Fruit fly (Drosophila melanogaster) whole organism, embryonic: ENCODE measurements around the gene Nca.

Experiments
- Antp ChIP-seq: fragments of 200-800 bp; sonication (Bioruptor generic); optimal IDR thresholded peaks from 3 replicates; lab custom pipeline; 2016; ENCODE audit warnings: missing biosample characterization, missing genetic modification characterization
- Atf-2 ChIP-seq: fragments of 200-800 bp; sonication (Bioruptor generic); optimal IDR thresholded peaks from 2 replicates; lab custom pipeline; 2016; ENCODE audit warnings: missing biosample characterization, missing genetic modification characterization
- BEAF-32 ChIP-seq: fragments of 200-800 bp; sonication (Bioruptor generic); optimal IDR thresholded peaks from 3 replicates; lab custom pipeline; 2017; ENCODE audit warnings: missing biosample characterization, missing genetic modification characterization, mild to moderate bottlenecking, moderate library complexity, missing genetic modification reagents
- CG10147 ChIP-seq: fragments of 200-800 bp; sonication (Bioruptor generic); optimal IDR thresholded peaks from 2 replicates; lab custom pipeline; 2019; ENCODE audit warnings: missing biosample characterization, mild to moderate bottlenecking, missing genetic modification characterization, moderate library complexity
- CG10267 ChIP-seq: fragments of 200-800 bp; sonication (Bioruptor generic); optimal IDR thresholded peaks from 2 replicates; lab custom pipeline; 2018; ENCODE audit warnings: missing biosample characterization, mild to moderate bottlenecking, missing genetic modification characterization, moderate library complexity
- CG10431 ChIP-seq: fragments of 200-800 bp; sonication (Bioruptor generic); optimal IDR thresholded peaks from 3 replicates; lab custom pipeline; 2018; ENCODE audit warnings: missing biosample characterization, mild to moderate bottlenecking, missing genetic modification characterization
- CG11695 ChIP-seq: fragments of 200-800 bp; sonication (Bioruptor generic); IDR thresholded peaks from 3 replicates; pipeline ENCODE4 v1.3.6; 2022; ENCODE audit warnings: missing biosample characterization, missing genetic modification characterization
- CG12219 ChIP-seq: fragments of 200-800 bp; sonication (Bioruptor generic); optimal IDR thresholded peaks from 3 replicates; lab custom pipeline; 2018; ENCODE audit warnings: missing biosample characterization, mild to moderate bottlenecking, missing genetic modification characterization
- CG16815 ChIP-seq: fragments of 200-800 bp; sonication (Bioruptor generic); optimal IDR thresholded peaks from 3 replicates; lab custom pipeline; 2017; ENCODE audit warnings: missing biosample characterization, mild to moderate bottlenecking, missing genetic modification characterization
- CG17829 ChIP-seq: fragments of 200-800 bp; optimal IDR thresholded peaks from 2 replicates; lab custom pipeline; 2019; ENCODE audit warnings: missing biosample characterization, mild to moderate bottlenecking, missing genetic modification characterization, moderate library complexity
- CG17912 ChIP-seq: fragments of 200-800 bp; sonication (Bioruptor generic); optimal IDR thresholded peaks from 2 replicates; lab custom pipeline; 2018; ENCODE audit warnings: missing biosample characterization, mild to moderate bottlenecking, missing genetic modification characterization
- CG1832 ChIP-seq: fragments of 200-800 bp; sonication (Bioruptor generic); optimal IDR thresholded peaks from 2 replicates; lab custom pipeline; 2017; ENCODE audit warnings: missing biosample characterization, mild to moderate bottlenecking, missing genetic modification characterization, inconsistent platforms
- CG18476 ChIP-seq: fragments of 200-800 bp; sonication (Bioruptor generic); optimal IDR thresholded peaks from 2 replicates; lab custom pipeline; 2016; ENCODE audit warnings: missing biosample characterization, mild to moderate bottlenecking, missing genetic modification characterization
- CG2199 ChIP-seq: fragments of 200-800 bp; sonication (Bioruptor generic); IDR thresholded peaks from 3 replicates; pipeline ENCODE4 v1.3.6; 2022; ENCODE audit warnings: missing biosample characterization, missing genetic modification characterization
- CG30403 ChIP-seq: fragments of 200-800 bp; sonication (Bioruptor generic); optimal IDR thresholded peaks from 3 replicates; lab custom pipeline; 2016; ENCODE audit warnings: missing biosample characterization, missing genetic modification characterization
- CG34224 ChIP-seq: fragments of 200-800 bp; sonication (Bioruptor generic); IDR thresholded peaks from 3 replicates; pipeline ENCODE4 v1.3.6; 2022; ENCODE audit warnings: missing biosample characterization, missing genetic modification characterization; ENCODE audit not compliant: partially characterized antibody
- CG3726 ChIP-seq: fragments of 200-800 bp; sonication (Bioruptor generic); IDR thresholded peaks from 3 replicates; pipeline ENCODE4, ENCODE4 v1.3.6; 2022; ENCODE audit warnings: missing biosample characterization, missing genetic modification characterization
- CG3995 ChIP-seq: fragments of 200-800 bp; sonication (Bioruptor generic); optimal IDR thresholded peaks from 3 replicates; lab custom pipeline; 2016; ENCODE audit warnings: missing biosample characterization, missing genetic modification characterization
- CG4360 ChIP-seq: fragments of 200-800 bp; sonication (Bioruptor generic); IDR thresholded peaks from 2 replicates; pipeline ENCODE4 v1.3.6; 2022; ENCODE audit warnings: missing biosample characterization, missing genetic modification characterization
- CG5245 ChIP-seq: fragments of 200-800 bp; sonication (Bioruptor generic); optimal IDR thresholded peaks from 3 replicates; lab custom pipeline; 2016; ENCODE audit warnings: missing biosample characterization, missing genetic modification characterization
- CG5953 ChIP-seq: fragments of 200-800 bp; sonication (Bioruptor generic); IDR thresholded peaks from 2 replicates; pipeline ENCODE4 v1.3.6; 2022; ENCODE audit warnings: missing biosample characterization, missing genetic modification characterization
- CG7963 ChIP-seq: fragments of 200-800 bp; sonication (Bioruptor generic); IDR thresholded peaks from 3 replicates; pipeline ENCODE4 v1.3.6; 2022; ENCODE audit warnings: missing biosample characterization, missing genetic modification characterization; ENCODE audit not compliant: partially characterized antibody
- CHES-1-like ChIP-seq: fragments of 200-800 bp; sonication (Bioruptor generic); optimal IDR thresholded peaks from 2 replicates; lab custom pipeline; 2016; ENCODE audit warnings: missing biosample characterization, missing genetic modification characterization
- Doc2 ChIP-seq: fragments of 200-800 bp; sonication (Bioruptor generic); IDR thresholded peaks from 2 replicates; pipeline ENCODE4 v1.3.6; 2022; ENCODE audit warnings: missing biosample characterization, missing genetic modification characterization
- Gug ChIP-seq: fragments of 200-800 bp; sonication (Bioruptor generic); IDR thresholded peaks from 4 replicates; pipeline ENCODE4 v1.3.6; 2022; ENCODE audit warnings: missing biosample characterization, missing genetic modification characterization
- Meics ChIP-seq: fragments of 200-800 bp; sonication (Bioruptor generic); optimal IDR thresholded peaks from 2 replicates; lab custom pipeline; 2017; ENCODE audit warnings: missing biosample characterization, mild to moderate bottlenecking, missing genetic modification characterization
- Mrtf ChIP-seq: fragments of 200-800 bp; sonication (Bioruptor generic); IDR thresholded peaks from 3 replicates; pipeline ENCODE4 v1.3.6; 2022; ENCODE audit warnings: missing biosample characterization, missing genetic modification characterization
- Myb ChIP-seq: fragments of 200-800 bp; sonication (Bioruptor generic); optimal IDR thresholded peaks from 2 replicates; lab custom pipeline; 2016; ENCODE audit warnings: missing biosample characterization, missing genetic modification characterization
- NK7.1 ChIP-seq: fragments of 200-800 bp; sonication (Bioruptor generic); optimal IDR thresholded peaks from 3 replicates; lab custom pipeline; 2016; ENCODE audit warnings: missing biosample characterization, missing genetic modification characterization
- NfI ChIP-seq: fragments of 200-800 bp; sonication (Bioruptor generic); optimal IDR thresholded peaks from 3 replicates; lab custom pipeline; 2018; ENCODE audit warnings: missing biosample characterization, mild to moderate bottlenecking, missing genetic modification characterization, moderate library complexity
- Ptx1 ChIP-seq: fragments of 200-800 bp; sonication (Bioruptor generic); IDR thresholded peaks from 2 replicates; pipeline ENCODE4 v1.3.6; 2022; ENCODE audit warnings: missing biosample characterization, missing genetic modification characterization
- Rx ChIP-seq: fragments of 200-800 bp; sonication (Bioruptor generic); IDR thresholded peaks from 2 replicates; pipeline ENCODE4 v1.3.6; 2022; ENCODE audit warnings: missing biosample characterization, missing genetic modification characterization
- Sox100B ChIP-seq: fragments of 200-800 bp; sonication (Bioruptor generic); optimal IDR thresholded peaks from 3 replicates; lab custom pipeline; 2018; ENCODE audit warnings: missing biosample characterization, mild to moderate bottlenecking, missing genetic modification characterization
- Spps ChIP-seq: fragments of 200-800 bp; sonication (Bioruptor generic); optimal IDR thresholded peaks from 2 replicates; lab custom pipeline; 2018; ENCODE audit warnings: missing biosample characterization, mild to moderate bottlenecking, missing genetic modification characterization
- Stat92E ChIP-seq, 3 experiments: fragments of >200 bp in 2 of 3; fragments of 200-800 bp in 1 of 3; sonication (Bioruptor generic) in 1 of 3; optimal IDR thresholded peaks; 2 replicates each; lab custom pipeline; 2017 to 2019; ENCODE audit warnings: missing biosample characterization in 3 of 3, missing genetic modification characterization in 3 of 3, mild to moderate bottlenecking in 1 of 3, moderate library complexity in 1 of 3
- Tbp ChIP-seq: fragments of >200 bp; optimal IDR thresholded peaks from 2 replicates; lab custom pipeline; 2018; ENCODE audit warnings: missing biosample characterization, missing genetic modification characterization
- dimm ChIP-seq: fragments of 200-800 bp; sonication (Bioruptor generic); IDR thresholded peaks from 2 replicates; pipeline ENCODE4 v1.3.6; 2022; ENCODE audit warnings: missing biosample characterization, missing genetic modification characterization
- her ChIP-seq: fragments of 200-800 bp; sonication (Bioruptor generic); optimal IDR thresholded peaks from 2 replicates; lab custom pipeline; 2016; ENCODE audit warnings: missing biosample characterization, missing genetic modification characterization
- hkb ChIP-seq, 2 experiments: fragments of 200-800 bp in 1 of 2; fragments of >200 bp in 1 of 2; sonication (Bioruptor generic) in 1 of 2; IDR thresholded peaks in 1 of 2; optimal IDR thresholded peaks in 1 of 2; 2 replicates each; pipeline versions ENCODE4 v1.3.6 to Lab custom; 2017 to 2022; ENCODE audit warnings: missing biosample characterization in 1 of 2, missing genetic modification characterization in 1 of 2
- maf-S ChIP-seq: fragments of 200-800 bp; sonication (Bioruptor generic); optimal IDR thresholded peaks from 2 replicates; lab custom pipeline; 2016; ENCODE audit warnings: missing biosample characterization, missing genetic modification characterization
- odd ChIP-seq: fragments of 200-800 bp; sonication (Bioruptor generic); optimal IDR thresholded peaks from 2 replicates; lab custom pipeline; 2017; ENCODE audit warnings: missing biosample characterization, mild to moderate bottlenecking, missing genetic modification characterization
- prd ChIP-seq, 3 experiments: fragments of >200 bp in 2 of 3; fragments of 200-800 bp in 1 of 3; sonication (Bioruptor generic) in 1 of 3; optimal IDR thresholded peaks in 2 of 3; IDR thresholded peaks in 1 of 3; 2 replicates in 2 of 3; 3 replicates in 1 of 3; pipeline versions ENCODE4 v1.3.6 to Lab custom; 2017 to 2022; ENCODE audit warnings: missing biosample characterization in 1 of 3, missing genetic modification characterization in 1 of 3
- slou ChIP-seq: fragments of 200-800 bp; sonication (Bioruptor generic); optimal IDR thresholded peaks from 3 replicates; lab custom pipeline; 2016; ENCODE audit warnings: missing biosample characterization, missing genetic modification characterization
- tap ChIP-seq: fragments of 200-800 bp; optimal IDR thresholded peaks from 3 replicates; lab custom pipeline; 2019; ENCODE audit warnings: missing biosample characterization, mild to moderate bottlenecking, missing genetic modification characterization, moderate library complexity
- twi ChIP-seq: fragments of 200-800 bp; optimal IDR thresholded peaks from 2 replicates; lab custom pipeline; 2019; ENCODE audit warnings: missing biosample characterization, mild to moderate bottlenecking, missing genetic modification characterization, moderate library complexity
- usp ChIP-seq: fragments of >200 bp; optimal IDR thresholded peaks from 2 replicates; lab custom pipeline; 2017; ENCODE audit warnings: missing biosample characterization, missing genetic modification characterization
- vnd ChIP-seq: fragments of 200-800 bp; sonication (Bioruptor generic); IDR thresholded peaks from 3 replicates; pipeline ENCODE4 v1.3.6; 2022; ENCODE audit warnings: missing biosample characterization, missing genetic modification characterization; ENCODE audit not compliant: partially characterized antibody
- zfh2 ChIP-seq: fragments of 200-800 bp; sonication (Bioruptor generic); optimal IDR thresholded peaks from 2 replicates; lab custom pipeline; 2016; ENCODE audit warnings: missing biosample characterization, missing genetic modification characterization

Nca gene

DNA sequence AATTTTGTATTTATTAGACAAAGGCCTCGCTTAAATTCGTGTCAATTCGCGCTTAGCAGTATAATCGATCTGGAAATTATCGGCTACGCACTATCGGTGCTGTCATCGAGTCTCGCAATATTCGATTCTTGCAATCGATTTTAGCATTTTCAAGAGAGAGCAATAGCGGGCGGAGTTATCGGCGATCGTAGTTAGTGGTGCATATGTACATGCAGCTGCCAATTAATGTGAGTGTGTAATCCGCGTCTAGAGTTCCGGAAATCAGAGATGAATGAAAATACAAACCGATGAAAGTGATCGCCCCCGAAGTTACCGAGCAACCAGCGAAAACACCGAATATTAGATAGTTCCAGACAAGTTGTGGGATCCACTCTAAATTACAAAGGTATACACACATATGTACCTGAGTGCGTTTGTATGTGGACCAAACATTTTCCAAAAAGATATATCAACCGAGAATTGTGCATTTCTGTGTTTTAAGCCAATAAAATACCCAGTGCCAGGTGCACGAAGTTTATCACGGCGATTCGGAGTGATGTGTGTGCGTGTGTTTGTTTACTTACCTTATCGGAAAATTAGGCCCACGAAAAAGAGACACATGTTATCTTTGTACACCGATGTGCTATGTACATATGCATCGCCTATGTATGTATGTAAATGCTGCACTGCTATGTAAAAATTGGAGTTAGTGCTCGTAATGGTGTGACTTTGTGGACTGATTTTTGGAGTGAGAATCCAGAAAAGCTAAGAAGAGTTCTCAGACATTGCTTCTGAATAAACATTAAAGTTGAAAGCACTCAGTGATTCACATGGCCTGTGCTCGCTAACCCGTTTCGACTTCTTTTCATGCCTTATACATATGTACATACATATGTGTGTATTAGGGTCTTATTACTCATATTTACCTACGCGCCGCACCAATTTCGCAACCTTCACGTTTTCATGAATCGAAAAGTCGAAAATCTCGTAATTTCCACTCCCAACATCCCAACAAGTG, 14.9 kb downstream of the Nca start (continued):
- TF ChIP-seq tap (tag; lab: Kevin White, UChicago) (no peak), usp (GFP tag; lab: Kevin White, UChicago) (no peak), CG10147 (no peak), hkb (optimal IDR thresholded peaks at IDR 0.05; lab: Kevin White, UChicago) (no peak), hkb (GFP tag; IDR thresholded peaks at IDR 0.05; lab: Robert Waterston, UW) (no peak), Mrtf (GFP tag; lab: Robert Waterston, UW) (no peak), prd (optimal IDR thresholded peaks at IDR 0.05; lab: Kevin White, UChicago) (no peak), prd (GFP tag; IDR thresholded peaks at IDR 0.05; lab: Robert Waterston, UW) (no peak), CG12219 (GFP tag; lab: Kevin White, UChicago) (no peak), CG10267 (peak; percentile 10), her (GFP tag; lab: Kevin White, UChicago) (no peak), NfI (GFP tag; lab: Kevin White, UChicago) (no peak), Myb (no peak), CG3995 (no peak), CG3726 (GFP tag; lab: Robert Waterston, UW) (no peak), Spps (tag; lab: Kevin White, UChicago) (no peak), CG16815 (GFP tag; lab: Kevin White, UChicago) (no peak), CG1832 (GFP tag; lab: Kevin White, UChicago) (no peak), dimm (no peak), Stat92E (GFP tag; optimal IDR thresholded peaks at IDR 0.05; lab: Kevin White, UChicago) (no peak), Meics (GFP tag; lab: Kevin White, UChicago) (no peak), zfh2 (GFP tag; lab: Kevin White, UChicago) (no peak), Sox100B (peak; percentile 52), Ptx1 (GFP tag; lab: Robert Waterston, UW) (no peak), Tbp (no peak), CG17912 (GFP tag; lab: Kevin White, UChicago) (peak; percentile 52), Antp (no peak), slou (GFP tag; lab: Kevin White, UChicago) (no peak), maf-S (no peak), twi (peak; percentile 82), CG5245 (no peak), Gug (no peak), CG5953 (GFP tag; lab: Robert Waterston, UW) (no peak), Atf-2 (GFP tag; lab: Kevin White, UChicago) (no peak), Rx (GFP tag; lab: Robert Waterston, UW) (no peak), CG30403 (GFP tag; lab: Kevin White, UChicago) (no peak), NK7.1 (no peak), CG17829 (tag; lab: Kevin White, UChicago) (peak; percentile 26), CHES-1-like (GFP tag; lab: Kevin White, UChicago) (peak; percentile 12), CG4360 (GFP tag; lab: Robert Waterston, UW) (no peak), vnd (GFP tag; lab: Robert Waterston, UW) (peak; percentile 96), BEAF-32 (GFP tag; lab: Kevin White, UChicago) (peak; percentile 68), CG7963 (peak; percentile 100), CG34224 (GFP tag; lab: Robert Waterston, UW) (peak; percentile 96), CG10431 (peak; percentile 35), odd (peak; percentile 26), CG2199 (GFP tag; lab: Robert Waterston, UW) (no peak), CG18476 (GFP tag; lab: Kevin White, UChicago) (no peak), Doc2 (GFP tag; lab: Robert Waterston, UW) (no peak), CG11695 (GFP tag; lab: Robert Waterston, UW) (no peak; the same call in 2 of the 3 replicates)
